Worm (Caenorhabditis elegans): ENCODE results near the gene C05D12.7.

Gene C05D12.7

ce11 chrII:11438417-11438816, 28.5 kb downstream of the C05D12.7 start, which contains the start of gene vha-6 (continued):
- TF ChIP-seq Y75B8A.6 (GFP tag; IDR thresholded peaks at IDR 0.05): no peak
- TF ChIP-seq nhr-28 (tag; optimal IDR thresholded peaks at IDR 0.05): peak; percentile 58
- no peak for TF ChIP-seq aly-2 (tag; optimal IDR thresholded peaks at IDR 0.05)
- peak; percentile 93 for TF ChIP-seq pqm-1 (tag; optimal IDR thresholded peaks at IDR 0.05)

ce11 chrII:11440265-11440664, 30.4 kb downstream of the C05D12.7 start, which contains the start of gene VW02B12L.2:
VW02B12L.2 (minus strand) TSS chrII:11440329.
- peak in 1 of 2 experiments; percentile 66 for TF ChIP-seq lsy-2 (tag; optimal IDR thresholded peaks at IDR 0.05)
- TF ChIP-seq ceh-62 (tag; optimal IDR thresholded peaks at IDR 0.05): no peak
- no peak for TF ChIP-seq pha-4 (GFP tag; IDR thresholded peaks at IDR 0.05)
- no peak for TF ChIP-seq pha-4 (tag; optimal IDR thresholded peaks at IDR 0.05)
- no peak for TF ChIP-seq ces-1 (GFP tag; optimal IDR thresholded peaks at IDR 0.05)
- TF ChIP-seq lir-3 (tag; optimal IDR thresholded peaks at IDR 0.05): no peak
- no peak for TF ChIP-seq daf-19 (GFP tag; conservative IDR thresholded peaks at IDR 0.05)
- no peak for TF ChIP-seq ceh-82 (tag; optimal IDR thresholded peaks at IDR 0.05)
- TF ChIP-seq lin-38 (GFP tag; IDR thresholded peaks at IDR 0.05): no peak
- TF ChIP-seq T20F7.1 (GFP tag; optimal IDR thresholded peaks at IDR 0.05): peak; percentile 94
- no peak for TF ChIP-seq ZK337.2 (GFP tag; IDR thresholded peaks at IDR 0.05)
- no peak for TF ChIP-seq cey-2 (tag; optimal IDR thresholded peaks at IDR 0.05; ENCODE audit: borderline replicate concordance, insufficient read depth)
- TF ChIP-seq daf-16 (GFP tag; optimal IDR thresholded peaks at IDR 0.05): no peak
- peak; percentile 15 for TF ChIP-seq daf-16 (tag; optimal IDR thresholded peaks at IDR 0.05)
- TF ChIP-seq unc-39 (tag; optimal IDR thresholded peaks at IDR 0.05): no peak
- no peak for TF ChIP-seq daf-8 (GFP tag; IDR thresholded peaks at IDR 0.05)
- peak; percentile 14 for TF ChIP-seq mes-2 (tag; optimal IDR thresholded peaks at IDR 0.05; ENCODE audit: poor library complexity, severe bottlenecking)
- no peak for TF ChIP-seq F44E2.7 (GFP tag; IDR thresholded peaks at IDR 0.05)
- TF ChIP-seq saeg-2 (GFP tag; IDR thresholded peaks at IDR 0.05): no peak
- TF ChIP-seq R02D3.7 (tag; optimal IDR thresholded peaks at IDR 0.05): peak; percentile 65
- TF ChIP-seq nhr-25 (tag; optimal IDR thresholded peaks at IDR 0.05; ENCODE audit: borderline replicate concordance, insufficient read depth): no peak
- TF ChIP-seq dpl-1 (GFP tag; optimal IDR thresholded peaks at IDR 0.05): peak; percentile 83
- peak; percentile 45; the same call in 1 of the 2 replicates for TF ChIP-seq Y48G9A.11 (GFP tag; IDR thresholded peaks at IDR 0.05)
- no peak for TF ChIP-seq ceh-44 (GFP tag; IDR thresholded peaks at IDR 0.05)
- TF ChIP-seq nhr-102 (tag; optimal IDR thresholded peaks at IDR 0.05): no peak
- TF ChIP-seq hif-1 (tag; optimal IDR thresholded peaks at IDR 0.05): no peak
- no peak for TF ChIP-seq spr-3 (GFP tag; optimal IDR thresholded peaks at IDR 0.05)
- TF ChIP-seq rbr-2 (tag; optimal IDR thresholded peaks at IDR 0.05): no peak
- no peak for TF ChIP-seq Y75B8A.6 (GFP tag; IDR thresholded peaks at IDR 0.05)
- TF ChIP-seq nhr-41 (GFP tag; IDR thresholded peaks at IDR 0.05): no peak
- no peak for TF ChIP-seq egl-43 (GFP tag; IDR thresholded peaks at IDR 0.05)
- TF ChIP-seq nhr-77 (tag; optimal IDR thresholded peaks at IDR 0.05): no peak
- no peak for TF ChIP-seq ceh-20 (GFP tag; IDR thresholded peaks at IDR 0.05)
- peak; percentile 28 for TF ChIP-seq nhr-28 (tag; optimal IDR thresholded peaks at IDR 0.05)
- no peak for TF ChIP-seq hmg-1.1 (GFP tag; IDR thresholded peaks at IDR 0.05)
- TF ChIP-seq duxl-1 (tag; optimal IDR thresholded peaks at IDR 0.05; ENCODE audit: poor library complexity): no peak
- no peak for TF ChIP-seq skn-1 (tag; optimal IDR thresholded peaks at IDR 0.05)
- TF ChIP-seq hlh-30 (tag; optimal IDR thresholded peaks at IDR 0.05; ENCODE audit: insufficient read depth): no peak
- no peak for TF ChIP-seq pqm-1 (tag; optimal IDR thresholded peaks at IDR 0.05)
- TF ChIP-seq lin-29 (GFP tag; IDR thresholded peaks at IDR 0.05): no peak
- TF ChIP-seq arid-1 (GFP tag; conservative IDR thresholded peaks at IDR 0.05): no peak
- TF ChIP-seq nhr-48 (tag; optimal IDR thresholded peaks at IDR 0.05): no peak
- no peak for TF ChIP-seq zfp-2 (tag; optimal IDR thresholded peaks at IDR 0.05)
- TF ChIP-seq aha-1 (tag): peak; percentile 25
- no peak for TF ChIP-seq lin-13 (GFP tag; optimal IDR thresholded peaks at IDR 0.05)
- TF ChIP-seq F10B5.3 (tag; optimal IDR thresholded peaks at IDR 0.05): no peak
- TF ChIP-seq set-16 (GFP tag; IDR thresholded peaks at IDR 0.05): no peak
- TF ChIP-seq egl-27 (tag; optimal IDR thresholded peaks at IDR 0.05): no peak
